Worm (Caenorhabditis elegans) whole organism, L2 larva: ENCODE measurements around the gene sri-72.

Experiments
- R02D3.7 ChIP-seq: fragments of 150-350 bp; optimal IDR thresholded peaks from 2 replicates; lab custom pipeline; 2014; ENCODE audit warnings: missing biosample characterization, missing genetic modification characterization
- blmp-1 ChIP-seq: sonication (generic microtip); optimal IDR thresholded peaks from 2 replicates; lab custom pipeline; 2017; ENCODE audit warnings: missing genetic modification characterization, mild to moderate bottlenecking, missing compliant biosample characterization, antibody characterized with exemption, moderate library complexity; ENCODE audit not compliant: insufficient read depth
- dmd-4 ChIP-seq: sonication (generic microtip); optimal IDR thresholded peaks from 2 replicates; lab custom pipeline; 2017; ENCODE audit warnings: missing biosample characterization, missing genetic modification characterization
- lin-11 ChIP-seq: fragments of 150-350 bp; sonication (generic microtip); optimal IDR thresholded peaks from 2 replicates; lab custom pipeline; 2014; ENCODE audit warnings: missing biosample characterization, missing genetic modification characterization, inconsistent platforms, mixed read lengths
- mab-5 ChIP-seq: fragments of 150-350 bp; optimal IDR thresholded peaks from 2 replicates; lab custom pipeline; 2014; ENCODE audit warnings: missing biosample characterization, missing genetic modification characterization
- nhr-11 ChIP-seq: fragments of 150-350 bp; optimal IDR thresholded peaks from 2 replicates; lab custom pipeline; 2014; ENCODE audit warnings: missing biosample characterization, missing genetic modification characterization
- nhr-21 ChIP-seq: fragments of 150-350 bp; optimal IDR thresholded peaks from 2 replicates; lab custom pipeline; 2014; ENCODE audit warnings: missing biosample characterization, missing genetic modification characterization
- nhr-237 ChIP-seq: fragments of 150-350 bp; optimal IDR thresholded peaks from 2 replicates; lab custom pipeline; 2014; ENCODE audit warnings: missing biosample characterization, missing genetic modification characterization
- nhr-77 ChIP-seq: fragments of 150-350 bp; optimal IDR thresholded peaks from 2 replicates; lab custom pipeline; 2014; ENCODE audit warnings: missing biosample characterization, missing genetic modification characterization
- skn-1 ChIP-seq: sonication (generic microtip); optimal IDR thresholded peaks from 2 replicates; lab custom pipeline; 2017; ENCODE audit warnings: missing biosample characterization, missing genetic modification characterization
- snpc-4 ChIP-seq: fragments of 150-350 bp; optimal IDR thresholded peaks from 2 replicates; lab custom pipeline; 2014; ENCODE audit warnings: missing biosample characterization, missing genetic modification characterization
- unc-39 ChIP-seq: fragments of 150-350 bp; optimal IDR thresholded peaks from 2 replicates; lab custom pipeline; 2014; ENCODE audit warnings: missing biosample characterization, missing genetic modification characterization
- unc-62 ChIP-seq: fragments of 150-350 bp; optimal IDR thresholded peaks from 2 replicates; lab custom pipeline; 2014; ENCODE audit warnings: missing biosample characterization, missing genetic modification reagents, missing genetic modification characterization
- ztf-4 ChIP-seq: fragments of 150-350 bp; optimal IDR thresholded peaks from 2 replicates; lab custom pipeline; 2014; ENCODE audit warnings: missing biosample characterization, missing genetic modification characterization

The sri-72 gene

ce11 chrV:519445-519844, 48.6 kb downstream of the sri-72 start, which contains the start of gene nhr-210:
Gene nhr-210, minus strand, starts transcription at chrV:519545.
- no peak for TF ChIP-seq nhr-11 (tag; lab: Kevin White, UChicago)
- no peak for TF ChIP-seq snpc-4 (tag; lab: Kevin White, UChicago)
- TF ChIP-seq skn-1 (tag; lab: Kevin White, UChicago): no peak
- TF ChIP-seq mab-5 (tag; lab: Kevin White, UChicago): no peak
- TF ChIP-seq unc-62 (GFP tag; lab: Kevin White, UChicago): no peak
- no peak for TF ChIP-seq nhr-237
- TF ChIP-seq lin-11 (tag; lab: Kevin White, UChicago): no peak
- no peak for TF ChIP-seq R02D3.7 (tag; lab: Kevin White, UChicago)
- TF ChIP-seq blmp-1 (tag; lab: Kevin White, UChicago): no peak
- no peak for TF ChIP-seq nhr-77
- TF ChIP-seq ztf-4 (tag; lab: Kevin White, UChicago): no peak
- no peak for TF ChIP-seq nhr-21
- TF ChIP-seq unc-39 (tag; lab: Kevin White, UChicago): no peak
- TF ChIP-seq dmd-4 (tag; lab: Kevin White, UChicago): no peak
